Fruit fly (Drosophila melanogaster): ENCODE data around the gene Vps33B.

The Vps33B gene

DNA sequence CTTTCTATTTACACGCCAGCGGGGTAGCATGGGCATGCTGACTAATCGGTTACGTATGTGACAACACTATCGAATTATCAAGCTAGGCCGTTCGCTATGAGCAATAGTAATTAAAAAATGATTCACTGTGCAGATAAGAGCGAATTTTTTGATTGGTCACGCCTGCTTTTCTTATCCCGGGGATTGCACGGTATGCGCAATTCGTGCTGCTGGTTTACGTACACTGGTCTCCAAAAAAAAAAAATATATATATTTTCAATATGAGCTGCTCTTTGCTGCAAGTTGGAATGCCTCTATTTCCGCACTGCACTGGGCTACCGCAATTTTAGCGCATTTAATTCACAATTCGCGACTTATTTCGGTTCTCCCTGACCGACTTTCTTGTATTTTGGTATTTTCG, 17.1 kb downstream of the Vps33B start (continued):
- TF ChIP-seq CG13894 (tag; optimal IDR thresholded peaks at IDR 0.05), result no peak
- TF ChIP-seq B-H2 (GFP tag; optimal IDR thresholded peaks at IDR 0.05), result no peak
- no peak for TF ChIP-seq CG31388 (GFP tag; optimal IDR thresholded peaks at IDR 0.05)
- TF ChIP-seq CG4328 (GFP tag; optimal IDR thresholded peaks at IDR 0.05), result no peak
- TF ChIP-seq dm (GFP tag; optimal IDR thresholded peaks at IDR 0.05), result no peak
- TF ChIP-seq CG9215 (GFP tag; IDR thresholded peaks at IDR 0.05), result no peak
- no peak for TF ChIP-seq trem (tag; optimal IDR thresholded peaks at IDR 0.05)
- no peak for TF ChIP-seq CG9797 (GFP tag; optimal IDR thresholded peaks at IDR 0.05)
- TF ChIP-seq E2f2 (GFP tag; IDR thresholded peaks at IDR 0.05), result no peak
- no peak for TF ChIP-seq MESR4 (GFP tag; optimal IDR thresholded peaks at IDR 0.05)
- TF ChIP-seq mirr (GFP tag; optimal IDR thresholded peaks at IDR 0.05), result no peak
- TF ChIP-seq Antp (GFP tag; optimal IDR thresholded peaks at IDR 0.05), result no peak
- no peak for TF ChIP-seq h (optimal IDR thresholded peaks at IDR 0.05)
- TF ChIP-seq Lim3 (GFP tag; IDR thresholded peaks at IDR 0.05), result 0 out of 2 replicates have a peak, but pooled peaks have one; percentile 12
- TF ChIP-seq CG13624 (GFP tag; optimal IDR thresholded peaks at IDR 0.05), result no peak
- no peak for TF ChIP-seq CG8290 (GFP tag; optimal IDR thresholded peaks at IDR 0.05)
- peak in 1 of 2 experiments; percentile 54 for TF ChIP-seq CG8290 (tag; optimal IDR thresholded peaks at IDR 0.05)
- TF ChIP-seq Doc2 (GFP tag; IDR thresholded peaks at IDR 0.05), result no peak
- TF ChIP-seq Fer3 (tag; optimal IDR thresholded peaks at IDR 0.05), result no peak
- no peak for TF ChIP-seq CG10209 (GFP tag; optimal IDR thresholded peaks at IDR 0.05)
- TF ChIP-seq CG8089 (GFP tag; optimal IDR thresholded peaks at IDR 0.05), result peak; percentile 19
- peak; percentile 52 for TF ChIP-seq Sox102F (GFP tag; optimal IDR thresholded peaks at IDR 0.05)
- TF ChIP-seq CG6254 (GFP tag; optimal IDR thresholded peaks at IDR 0.05), result no peak
- no peak for TF ChIP-seq danr (GFP tag; IDR thresholded peaks at IDR 0.05)
- TF ChIP-seq scrt (GFP tag; optimal IDR thresholded peaks at IDR 0.05), result peak; percentile 3
- no peak for TF ChIP-seq CG10267 (tag; optimal IDR thresholded peaks at IDR 0.05)
- peak; percentile 8; the same call in 1 of the 3 replicates for TF ChIP-seq ci (GFP tag; IDR thresholded peaks at IDR 0.05)
- no peak for TF ChIP-seq salm (tag; optimal IDR thresholded peaks at IDR 0.05)
- no peak for TF ChIP-seq HLHmδ (GFP tag; optimal IDR thresholded peaks at IDR 0.05)
- no peak for TF ChIP-seq maf-S (GFP tag; optimal IDR thresholded peaks at IDR 0.05)
- TF ChIP-seq CHES-1-like (GFP tag; optimal IDR thresholded peaks at IDR 0.05), result no peak
- TF ChIP-seq Dek (tag; optimal IDR thresholded peaks at IDR 0.05), result no peak

DNA sequence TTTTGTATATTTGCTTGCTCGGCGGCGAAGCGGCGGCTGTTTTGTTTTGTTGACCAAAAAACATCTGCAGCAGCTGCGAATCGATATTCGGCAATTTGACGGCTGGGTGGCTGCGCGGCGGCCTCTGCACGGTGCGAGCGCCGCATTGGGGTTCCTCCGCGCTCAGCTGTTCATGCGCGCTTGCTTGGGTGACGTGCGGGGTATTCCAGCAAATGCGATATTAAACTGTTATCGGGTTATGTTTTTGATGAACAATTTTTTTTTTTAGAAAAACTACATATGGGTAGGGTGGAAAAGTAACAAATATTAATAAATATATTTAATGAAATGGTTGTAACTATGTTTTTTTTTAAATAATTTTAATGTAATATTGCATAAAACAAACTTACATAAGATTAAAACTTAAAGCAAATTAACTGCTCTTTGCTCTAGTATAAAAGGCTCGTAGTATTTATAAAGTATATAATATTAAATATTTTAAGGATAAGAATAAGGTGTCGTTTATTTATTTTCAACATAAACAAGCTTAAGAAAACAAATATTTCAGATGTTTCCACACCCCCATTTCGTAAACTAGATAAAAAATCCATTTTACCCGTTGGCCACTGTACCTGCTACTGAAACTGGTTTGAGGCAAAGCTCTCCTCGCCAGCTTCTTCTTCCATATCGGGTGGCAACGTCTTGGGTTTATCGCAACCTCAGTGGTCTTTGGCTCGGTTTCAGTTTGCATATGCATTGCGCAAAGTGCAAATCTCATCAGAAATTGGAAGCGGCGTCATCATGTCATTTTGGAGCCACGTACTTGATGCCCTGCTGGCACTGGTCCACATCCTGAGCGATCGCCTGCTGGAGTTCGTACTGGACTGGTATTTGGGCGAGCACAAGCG, 17.7 kb downstream of the Vps33B start, which contains the start of the genes Gnpat and CG5112:
TSS of gene Gnpat (minus strand) at position 159 of the 887 bp plus-strand sequence.
TSS of gene CG5112 (plus strand) at position 683 of the 887 bp plus-strand sequence.
- TF ChIP-seq CG10267 (tag; optimal IDR thresholded peaks at IDR 0.05) (peak; percentile 58), CG7987 (GFP tag; optimal IDR thresholded peaks at IDR 0.05) (peak; percentile 36), slp2 (GFP tag; optimal IDR thresholded peaks at IDR 0.05) (peak; percentile 40), CG12071 (GFP tag; optimal IDR thresholded peaks at IDR 0.05) (no peak), CG8765 (GFP tag; IDR thresholded peaks at IDR 0.05) (peak; percentile 55; the same call in 1 of the 2 replicates), CG10565 (GFP tag; optimal IDR thresholded peaks at IDR 0.05) (no peak), Neu2 (GFP tag; optimal IDR thresholded peaks at IDR 0.05; ENCODE audit: borderline replicate concordance) (no peak), cas (GFP tag; IDR thresholded peaks at IDR 0.05) (peak; percentile 68), CG11504 (tag; optimal IDR thresholded peaks at IDR 0.05) (peak; percentile 65), CG6654 (GFP tag; optimal IDR thresholded peaks at IDR 0.05) (no peak), rib (GFP tag; IDR thresholded peaks at IDR 0.05) (peak; percentile 26; the same call in 1 of the 2 replicates), Vsx1 (GFP tag; optimal IDR thresholded peaks at IDR 0.05) (no peak), Atf-2 (GFP tag; optimal IDR thresholded peaks at IDR 0.05) (no peak), CG4854 (GFP tag; optimal IDR thresholded peaks at IDR 0.05) (no peak), Hand (GFP tag; optimal IDR thresholded peaks at IDR 0.05) (no peak), CG17328 (GFP tag; IDR thresholded peaks at IDR 0.05) (peak; percentile 61), Jarid2 (GFP tag; optimal IDR thresholded peaks at IDR 0.05) (no peak), CG6813 (GFP tag; optimal IDR thresholded peaks at IDR 0.05) (peak; percentile 55), CG13775 (GFP tag; optimal IDR thresholded peaks at IDR 0.05) (peak; percentile 47), eyg (GFP tag; optimal IDR thresholded peaks at IDR 0.05) (peak; percentile 42)
